Worm (Caenorhabditis elegans) whole organism, early embryonic: ENCODE data around the gene smf-2.

ENCODE experiments used
- B0310.2 ChIP-seq: sonication (generic microtip); optimal IDR thresholded peaks from 2 replicates; lab custom pipeline; 2016; ENCODE audit warnings: mild to moderate bottlenecking, missing genetic modification characterization, missing compliant biosample characterization
- ama-1 ChIP-seq: fragments of 150-350 bp; optimal IDR thresholded peaks from 2 replicates; lab custom pipeline; 2014
- ets-7 ChIP-seq: sonication (generic microtip); optimal IDR thresholded peaks from 2 replicates; lab custom pipeline; 2016; ENCODE audit warnings: missing genotype, missing genetic modification characterization, missing compliant biosample characterization
- pes-1 ChIP-seq: fragments of 200-800 bp; sonication (Bioruptor generic); IDR thresholded peaks from 2 replicates; pipeline ENCODE4 v1.3.6; 2022; ENCODE audit warnings: missing genetic modification reagents, missing genetic modification characterization, missing compliant biosample characterization
- tra-4 ChIP-seq: sonication (generic microtip); optimal IDR thresholded peaks from 2 replicates; lab custom pipeline; 2017; ENCODE audit warnings: missing genetic modification characterization, missing compliant biosample characterization

DNA sequence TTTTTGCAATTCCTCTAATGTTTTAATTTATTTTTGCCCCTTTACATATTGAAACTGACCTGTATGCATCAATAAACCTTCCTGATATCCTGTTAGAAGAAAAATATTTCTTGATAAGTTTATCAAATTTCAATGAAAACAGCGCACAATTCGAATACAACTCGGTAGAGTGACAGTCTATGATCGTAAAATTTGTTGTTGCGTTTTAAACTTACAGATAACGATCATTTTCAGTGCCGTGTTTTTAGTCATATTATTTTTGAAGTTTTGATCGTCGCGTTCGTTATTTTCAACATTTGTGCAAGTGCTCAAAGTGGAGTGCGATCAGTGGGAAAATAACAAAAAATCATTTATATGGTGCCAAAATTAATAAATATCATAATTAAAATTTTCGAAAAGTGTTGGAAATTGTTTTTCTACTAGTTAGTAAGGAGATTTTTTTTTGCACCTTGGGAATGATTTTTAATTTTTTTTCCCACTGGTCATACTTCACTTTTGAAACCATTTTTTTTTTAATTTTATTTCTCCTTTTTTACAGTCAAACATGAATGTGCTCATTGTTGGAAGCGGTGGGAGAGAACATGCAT, 44.1 kb downstream of the smf-2 start, which contains the start of gene F38B6.4:
- TF ChIP-seq ets-7 (tag; lab: Kevin White, UChicago), result no peak
- no peak for TF ChIP-seq tra-4 (tag; lab: Kevin White, UChicago)
- TF ChIP-seq ama-1 (lab: Kevin White, UChicago), result no peak
- TF ChIP-seq B0310.2 (tag; lab: Kevin White, UChicago), result no peak
- TF ChIP-seq pes-1 (GFP tag; lab: Robert Waterston, UW), result no peak
